Worm (Caenorhabditis elegans) whole organism, L4/young adult: Measurements from ENCODE around the gene gst-16.
A peak's percentile ranks its signal among the peaks of the same experiment; 100 is the strongest.

ENCODE experiments used
- W03F9.2 ChIP-seq: fragments of 150-350 bp; optimal IDR thresholded peaks from 2 replicates; lab custom pipeline; 2014; ENCODE audit warnings: missing biosample characterization, missing genetic modification characterization
- dao-5 ChIP-seq: sonication (generic microtip); optimal IDR thresholded peaks from 2 replicates; lab custom pipeline; 2016; ENCODE audit warnings: missing genotype, missing genetic modification characterization, moderate library complexity, missing compliant biosample characterization
- him-1 ChIP-seq: sonication (generic microtip); optimal IDR thresholded peaks from 2 replicates; lab custom pipeline; 2016; ENCODE audit warnings: missing genotype, missing genetic modification reagents, missing genetic modification characterization, missing compliant biosample characterization

The gst-16 gene

ce11 chrII:13596505-13596977 lies 27.7 kb downstream of the gst-16 start, which contains the start of the genes fbxc-23 and csc-1:
Gene fbxc-23 (minus strand): TSS chrII:13596555.
Gene csc-1 (plus strand): TSS chrII:13596955.
- peak; percentile 52 for TF ChIP-seq W03F9.2 (tag; lab: Kevin White, UChicago)
- TF ChIP-seq dao-5 (tag; lab: Kevin White, UChicago): no peak
- no peak for TF ChIP-seq him-1

- TF ChIP-seq W03F9.2 (tag; lab: Kevin White, UChicago) (no peak), him-1 (no peak), dao-5 (tag; lab: Kevin White, UChicago) (no peak)
Measured at ce11 chrII:13595279-13595678, 29.0 kb downstream of the gst-16 start.

- TF ChIP-seq dao-5 (tag; lab: Kevin White, UChicago) (no peak), W03F9.2 (tag; lab: Kevin White, UChicago) (no peak), him-1 (no peak)
Measured at ce11 chrII:13593659-13594221, 30.5 kb downstream of the gst-16 start, which contains the start of gene clec-146. Gene clec-146 (minus strand): TSS chrII:13593774.

ce11 chrII:13590461-13590860 lies 33.8 kb downstream of the gst-16 start, which contains the start of gene clec-145:
Gene clec-145 (minus strand): TSS chrII:13590561.
- TF ChIP-seq W03F9.2 (tag; lab: Kevin White, UChicago) (no peak), dao-5 (tag; lab: Kevin White, UChicago) (no peak), him-1 (no peak)

- TF ChIP-seq him-1: no peak
- no peak for TF ChIP-seq dao-5 (tag; lab: Kevin White, UChicago)
- no peak for TF ChIP-seq W03F9.2 (tag; lab: Kevin White, UChicago)
Measured at ce11 chrII:13585655-13586170, 38.5 kb downstream of the gst-16 start, which contains the start of gene Y48E1B.8. Gene Y48E1B.8 (plus strand): TSS chrII:13585705.

ce11 chrII:13575018-13575948 lies 49.0 kb downstream of the gst-16 start, which contains the start of the genes mrpl-37 and lin-38:
Gene mrpl-37 (minus strand): TSS chrII:13575068.
Gene lin-38 (plus strand): TSS chrII:13575925.
- TF ChIP-seq dao-5 (tag; lab: Kevin White, UChicago) (no peak), W03F9.2 (tag; lab: Kevin White, UChicago) (no peak), him-1 (no peak)

ce11 chrII:13574395-13574794 lies 49.8 kb downstream of the gst-16 start:
- TF ChIP-seq him-1: no peak
- TF ChIP-seq W03F9.2 (tag; lab: Kevin White, UChicago): no peak
- TF ChIP-seq dao-5 (tag; lab: Kevin White, UChicago): no peak
